Worm (Caenorhabditis elegans): ENCODE results near the gene F58H1.8.

- TF ChIP-seq nhr-28 (tag; optimal IDR thresholded peaks at IDR 0.05) (no peak), unc-39 (tag; optimal IDR thresholded peaks at IDR 0.05) (no peak), unc-62 (GFP tag; optimal IDR thresholded peaks at IDR 0.05) (no peak), lsy-2 (tag; optimal IDR thresholded peaks at IDR 0.05) (no peak), bed-3 (GFP tag; optimal IDR thresholded peaks at IDR 0.05) (no peak), nhr-237 (tag; optimal IDR thresholded peaks at IDR 0.05) (no peak), nhr-12 (tag; optimal IDR thresholded peaks at IDR 0.05) (no peak), blmp-1 (tag; optimal IDR thresholded peaks at IDR 0.05) (no peak), sem-2 (GFP tag; optimal IDR thresholded peaks at IDR 0.05) (no peak), snpc-4 (tag; optimal IDR thresholded peaks at IDR 0.05) (no peak), pha-4 (tag; optimal IDR thresholded peaks at IDR 0.05) (no peak), ztf-11 (tag; optimal IDR thresholded peaks at IDR 0.05) (no peak)
Observed at ce11 chrV:11929046-11929590, 5.8 kb upstream of the F58H1.8 start, which contains the start of gene F58H1.2.
